Fruit fly (Drosophila melanogaster) whole organism, embryonic: Measurements from ENCODE around the gene mxc.

Experiments used
- BEAF-32 ChIP-seq: fragments of 200-800 bp; sonication (Bioruptor generic); optimal IDR thresholded peaks from 3 replicates; lab custom pipeline; 2017; ENCODE audit warnings: missing biosample characterization, missing genetic modification characterization, mild to moderate bottlenecking, moderate library complexity, missing genetic modification reagents
- C15 ChIP-seq: fragments of 200-800 bp; sonication (Bioruptor generic); IDR thresholded peaks from 3 replicates; pipeline ENCODE4 v1.3.6; 2022; ENCODE audit warnings: missing biosample characterization, missing genetic modification characterization
- CG10147 ChIP-seq: fragments of 200-800 bp; sonication (Bioruptor generic); optimal IDR thresholded peaks from 2 replicates; lab custom pipeline; 2019; ENCODE audit warnings: missing biosample characterization, mild to moderate bottlenecking, missing genetic modification characterization, moderate library complexity
- CG10209 ChIP-seq: fragments of 200-800 bp; sonication (Bioruptor generic); optimal IDR thresholded peaks from 3 replicates; lab custom pipeline; 2017; ENCODE audit warnings: missing biosample characterization, mild to moderate bottlenecking, missing genetic modification characterization, missing genetic modification reagents
- CG10321 ChIP-seq: fragments of 200-800 bp; sonication (Bioruptor generic); IDR thresholded peaks from 2 replicates; pipeline ENCODE4 v1.3.6; 2022; ENCODE audit warnings: missing biosample characterization, missing genetic modification characterization
- CG10366 ChIP-seq: fragments of 200-800 bp; sonication (Bioruptor generic); IDR thresholded peaks from 2 replicates; pipeline ENCODE4 v1.3.6; 2022; ENCODE audit warnings: missing biosample characterization, missing genetic modification characterization
- CG10959 ChIP-seq: fragments of 200-800 bp; sonication (Bioruptor generic); IDR thresholded peaks from 2 replicates; pipeline ENCODE4 v1.3.6; 2022; ENCODE audit warnings: missing biosample characterization, missing genetic modification characterization
- CG11723 ChIP-seq: fragments of 200-800 bp; sonication (Bioruptor generic); optimal IDR thresholded peaks from 2 replicates; lab custom pipeline; 2017; ENCODE audit warnings: missing biosample characterization, mild to moderate bottlenecking, missing genetic modification characterization
- CG14667 ChIP-seq: fragments of 200-800 bp; sonication (Bioruptor generic); IDR thresholded peaks from 2 replicates; pipeline ENCODE4 v1.3.6; 2022; ENCODE audit warnings: missing biosample characterization, missing genetic modification characterization
- CG14710 ChIP-seq: fragments of 200-800 bp; sonication (Bioruptor generic); optimal IDR thresholded peaks from 3 replicates; lab custom pipeline; 2019; ENCODE audit warnings: missing biosample characterization, mild to moderate bottlenecking, missing genetic modification characterization, moderate library complexity
- CG1603 ChIP-seq: fragments of 200-800 bp; sonication (Bioruptor generic); optimal IDR thresholded peaks from 2 replicates; lab custom pipeline; 2019; ENCODE audit warnings: missing biosample characterization, mild to moderate bottlenecking, missing genetic modification characterization, moderate library complexity
- CG16779 ChIP-seq: fragments of 200-800 bp; sonication (Bioruptor generic); IDR thresholded peaks from 2 replicates; pipeline ENCODE4 v1.3.6; 2022; ENCODE audit warnings: missing biosample characterization, missing genetic modification characterization
- CG17829 ChIP-seq: fragments of 200-800 bp; optimal IDR thresholded peaks from 2 replicates; lab custom pipeline; 2019; ENCODE audit warnings: missing biosample characterization, mild to moderate bottlenecking, missing genetic modification characterization, moderate library complexity
- CG18619 ChIP-seq: fragments of 200-800 bp; sonication (Bioruptor generic); optimal IDR thresholded peaks from 3 replicates; lab custom pipeline; 2017; ENCODE audit warnings: missing biosample characterization, mild to moderate bottlenecking, missing genetic modification characterization
- CG4360 ChIP-seq: fragments of 200-800 bp; sonication (Bioruptor generic); IDR thresholded peaks from 2 replicates; pipeline ENCODE4 v1.3.6; 2022; ENCODE audit warnings: missing biosample characterization, missing genetic modification characterization
- CG6791 ChIP-seq: fragments of 200-800 bp; sonication (Bioruptor generic); IDR thresholded peaks from 3 replicates; pipeline ENCODE4 v1.3.6; 2022; ENCODE audit warnings: missing biosample characterization, missing genetic modification characterization; ENCODE audit not compliant: partially characterized antibody
- CG7556 ChIP-seq: fragments of 200-800 bp; sonication (Bioruptor generic); optimal IDR thresholded peaks from 2 replicates; lab custom pipeline; 2017; ENCODE audit warnings: missing biosample characterization, mild to moderate bottlenecking, missing genetic modification characterization
- CG7786 ChIP-seq: fragments of 200-800 bp; sonication (Bioruptor generic); optimal IDR thresholded peaks from 2 replicates; lab custom pipeline; 2016; ENCODE audit warnings: missing biosample characterization, missing genetic modification characterization
- CG8924 ChIP-seq: fragments of 200-800 bp; optimal IDR thresholded peaks from 3 replicates; lab custom pipeline; 2019; ENCODE audit warnings: missing biosample characterization, mild to moderate bottlenecking, missing genetic modification characterization, moderate library complexity
- CHES-1-like ChIP-seq: fragments of 200-800 bp; sonication (Bioruptor generic); optimal IDR thresholded peaks from 2 replicates; lab custom pipeline; 2016; ENCODE audit warnings: missing biosample characterization, missing genetic modification characterization
- CrebB ChIP-seq: fragments of 200-800 bp; sonication (Bioruptor generic); optimal IDR thresholded peaks from 3 replicates; lab custom pipeline; 2018; ENCODE audit warnings: missing biosample characterization, mild to moderate bottlenecking, missing genetic modification characterization
- Ets97D ChIP-seq: fragments of 200-800 bp; sonication (Bioruptor generic); optimal IDR thresholded peaks from 3 replicates; lab custom pipeline; 2016; ENCODE audit warnings: missing biosample characterization, missing genetic modification characterization
- Gug ChIP-seq: fragments of 200-800 bp; sonication (Bioruptor generic); IDR thresholded peaks from 4 replicates; pipeline ENCODE4 v1.3.6; 2022; ENCODE audit warnings: missing biosample characterization, missing genetic modification characterization
- Hmr ChIP-seq: fragments of 200-800 bp; sonication (Bioruptor generic); optimal IDR thresholded peaks from 3 replicates; lab custom pipeline; 2017; ENCODE audit warnings: mild to moderate bottlenecking, missing biosample characterization, missing genetic modification reagents, missing genetic modification characterization
- Ptx1 ChIP-seq: fragments of 200-800 bp; sonication (Bioruptor generic); IDR thresholded peaks from 2 replicates; pipeline ENCODE4 v1.3.6; 2022; ENCODE audit warnings: missing biosample characterization, missing genetic modification characterization
- Stat92E ChIP-seq, 3 experiments: fragments of >200 bp in 2 of 3; fragments of 200-800 bp in 1 of 3; sonication (Bioruptor generic) in 1 of 3; optimal IDR thresholded peaks; 2 replicates each; lab custom pipeline; 2017 to 2019; ENCODE audit warnings: missing biosample characterization in 3 of 3, missing genetic modification characterization in 3 of 3, mild to moderate bottlenecking in 1 of 3, moderate library complexity in 1 of 3
- Usf ChIP-seq: fragments of 200-800 bp; sonication (Bioruptor generic); optimal IDR thresholded peaks from 2 replicates; lab custom pipeline; 2017; ENCODE audit warnings: missing genotype, missing biosample characterization, missing genetic modification characterization
- bsh ChIP-seq, 2 experiments: fragments of 200-800 bp; sonication (Bioruptor generic); optimal IDR thresholded peaks; 2 replicates each; lab custom pipeline; 2017 to 2018; ENCODE audit warnings: mild to moderate bottlenecking in 2 of 2, missing biosample characterization in 2 of 2, missing genetic modification characterization in 2 of 2, moderate library complexity in 1 of 2
- croc ChIP-seq: fragments of 200-800 bp; sonication (Bioruptor generic); conservative IDR thresholded peaks from 3 replicates; pipeline ENCODE4 v1.3.6; 2022; ENCODE audit warnings: missing biosample characterization, missing genetic modification characterization
- crol ChIP-seq: fragments of 200-800 bp; sonication (Bioruptor generic); IDR thresholded peaks from 2 replicates; pipeline ENCODE4 v1.3.6; 2022; ENCODE audit warnings: missing biosample characterization, missing genetic modification characterization
- crp ChIP-seq, 2 experiments: fragments of 200-800 bp; sonication (Bioruptor generic); optimal IDR thresholded peaks; 2 replicates in 1 of 2; 3 replicates in 1 of 2; lab custom pipeline; 2017; ENCODE audit warnings: missing biosample characterization in 2 of 2, missing genetic modification characterization in 2 of 2, mild to moderate bottlenecking in 1 of 2, moderate library complexity in 1 of 2
- danr ChIP-seq: fragments of 200-800 bp; sonication (Bioruptor generic); IDR thresholded peaks from 2 replicates; pipeline ENCODE4 v1.3.6; 2022; ENCODE audit warnings: missing biosample characterization, missing genetic modification characterization
- fru ChIP-seq: fragments of >200 bp; optimal IDR thresholded peaks from 2 replicates; lab custom pipeline; 2017
- gfzf ChIP-seq: fragments of 200-800 bp; sonication (Bioruptor generic); optimal IDR thresholded peaks from 2 replicates; lab custom pipeline; 2016; ENCODE audit warnings: missing biosample characterization, mild to moderate bottlenecking, missing genetic modification characterization, moderate library complexity
- grau ChIP-seq: fragments of 200-800 bp; optimal IDR thresholded peaks from 3 replicates; lab custom pipeline; 2019; ENCODE audit warnings: missing biosample characterization, mild to moderate bottlenecking, missing genetic modification characterization, moderate library complexity
- hbn ChIP-seq: fragments of 200-800 bp; sonication (Bioruptor generic); IDR thresholded peaks from 2 replicates; pipeline ENCODE4 v1.3.6; 2022; ENCODE audit warnings: missing biosample characterization, missing genetic modification characterization; ENCODE audit not compliant: partially characterized antibody
- her ChIP-seq: fragments of 200-800 bp; sonication (Bioruptor generic); optimal IDR thresholded peaks from 2 replicates; lab custom pipeline; 2016; ENCODE audit warnings: missing biosample characterization, missing genetic modification characterization
- lmd ChIP-seq: fragments of 200-800 bp; sonication (Bioruptor generic); IDR thresholded peaks from 2 replicates; pipeline ENCODE4 v1.3.6; 2022; ENCODE audit warnings: missing biosample characterization, missing genetic modification characterization
- nerfin-1 ChIP-seq: fragments of 200-800 bp; sonication (Bioruptor generic); optimal IDR thresholded peaks from 3 replicates; lab custom pipeline; 2019; ENCODE audit warnings: missing biosample characterization, mild to moderate bottlenecking, missing genetic modification characterization, moderate library complexity
- nom ChIP-seq: fragments of 200-800 bp; sonication (Bioruptor generic); optimal IDR thresholded peaks from 2 replicates; lab custom pipeline; 2017; ENCODE audit warnings: missing biosample characterization, missing genetic modification characterization, mild to moderate bottlenecking, moderate library complexity, missing genetic modification reagents
- oc ChIP-seq: fragments of 200-800 bp; sonication (Bioruptor generic); optimal IDR thresholded peaks from 2 replicates; lab custom pipeline; 2018; ENCODE audit warnings: missing biosample characterization, mild to moderate bottlenecking, missing genetic modification characterization, moderate library complexity
- otp ChIP-seq: fragments of 200-800 bp; sonication (Bioruptor generic); IDR thresholded peaks from 3 replicates; pipeline ENCODE4, ENCODE4 v1.3.6; 2022; ENCODE audit warnings: missing biosample characterization, missing genetic modification characterization
- pnt ChIP-seq: fragments of 200-800 bp; sonication (Bioruptor generic); optimal IDR thresholded peaks from 3 replicates; lab custom pipeline; 2016; ENCODE audit warnings: missing biosample characterization, missing genetic modification characterization
- ranshi ChIP-seq: fragments of 200-800 bp; sonication (Bioruptor generic); IDR thresholded peaks from 2 replicates; pipeline ENCODE4 v1.3.6; 2022; ENCODE audit warnings: missing biosample characterization, missing genetic modification characterization
- ro ChIP-seq: fragments of 200-800 bp; sonication (Bioruptor generic); IDR thresholded peaks from 2 replicates; pipeline ENCODE4 v1.3.6; 2022; ENCODE audit warnings: missing biosample characterization, missing genetic modification characterization
- sens ChIP-seq: fragments of 200-800 bp; sonication (Bioruptor generic); peaks from one replicate; lab custom pipeline; 2016; ENCODE audit warnings: missing biosample characterization, missing genetic modification characterization
- sens-2 ChIP-seq: fragments of 200-800 bp; sonication (Bioruptor generic); IDR thresholded peaks from 2 replicates; pipeline ENCODE4 v1.3.6; 2022; ENCODE audit warnings: missing biosample characterization, missing genetic modification characterization
- sqz ChIP-seq: fragments of 200-800 bp; sonication (Bioruptor generic); optimal IDR thresholded peaks from 3 replicates; lab custom pipeline; 2018; ENCODE audit warnings: missing biosample characterization, mild to moderate bottlenecking, missing genetic modification characterization
- stwl ChIP-seq: fragments of 200-800 bp; sonication (Bioruptor generic); optimal IDR thresholded peaks from 3 replicates; lab custom pipeline; 2018; ENCODE audit warnings: missing biosample characterization, mild to moderate bottlenecking, missing genetic modification characterization, moderate library complexity
- trh ChIP-seq: fragments of 200-800 bp; sonication (Bioruptor generic); optimal IDR thresholded peaks from 2 replicates; lab custom pipeline; 2016; ENCODE audit warnings: missing biosample characterization, missing genetic modification characterization
- usp ChIP-seq: fragments of >200 bp; optimal IDR thresholded peaks from 2 replicates; lab custom pipeline; 2017; ENCODE audit warnings: missing biosample characterization, missing genetic modification characterization

mxc gene

DNA sequence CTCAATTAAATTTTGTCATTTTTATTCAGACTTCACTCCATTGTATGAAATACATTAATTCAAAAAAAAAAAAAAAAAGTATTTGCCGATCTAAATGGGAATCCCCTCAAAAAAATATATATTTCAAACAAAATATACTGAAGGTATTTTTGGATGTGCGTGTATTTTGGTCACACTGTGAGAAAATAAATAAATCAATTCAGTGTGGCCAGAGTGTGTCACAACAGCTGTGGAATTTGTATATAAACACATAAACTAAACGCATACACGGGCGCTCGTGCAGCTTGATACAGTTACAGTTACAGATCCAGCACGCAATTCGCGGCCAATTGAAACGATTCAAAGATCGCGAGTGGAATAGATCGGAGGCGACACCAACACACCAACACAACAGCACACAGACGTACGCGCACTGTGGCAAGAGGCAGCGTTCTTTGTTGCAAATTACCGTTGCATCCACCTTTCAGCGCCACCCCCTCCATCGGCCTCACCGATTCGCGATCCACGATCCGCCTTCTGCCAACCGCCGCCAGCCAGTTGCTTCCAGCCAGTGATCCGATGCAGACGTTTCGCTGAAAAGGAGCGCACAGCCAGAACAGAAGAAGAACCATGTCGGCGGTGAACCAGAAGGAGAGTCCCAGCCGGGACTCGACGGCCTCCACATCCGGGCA lies 7.0 kb upstream of the mxc start, which contains the start of gene CG17754 (continued):
- no peak for TF ChIP-seq her (GFP tag; lab: Kevin White, UChicago)
- TF ChIP-seq CG10209 (GFP tag; lab: Kevin White, UChicago) = no peak
- no peak for TF ChIP-seq Ptx1 (GFP tag; lab: Robert Waterston, UW)
- no peak for TF ChIP-seq CG18619 (GFP tag; lab: Kevin White, UChicago)
- TF ChIP-seq Ets97D = no peak
- TF ChIP-seq CG1603 (tag; lab: Kevin White, UChicago) = peak; percentile 8
- peak; percentile 47 for TF ChIP-seq CG14710 (tag; lab: Kevin White, UChicago)
- peak; percentile 82 for TF ChIP-seq gfzf (GFP tag; lab: Kevin White, UChicago)
- no peak for TF ChIP-seq CG7786 (GFP tag; lab: Kevin White, UChicago)
- TF ChIP-seq hbn = no peak
- no peak for TF ChIP-seq oc
- TF ChIP-seq lmd = no peak
- no peak for TF ChIP-seq Gug (GFP tag; lab: Robert Waterston, UW)
- peak; percentile 52 for TF ChIP-seq sqz (GFP tag; lab: Kevin White, UChicago)
- TF ChIP-seq crp (GFP tag; optimal IDR thresholded peaks at IDR 0.05; lab: Kevin White, UChicago) = peak; percentile 21 to 83
- no peak for TF ChIP-seq Stat92E (GFP tag; optimal IDR thresholded peaks at IDR 0.05; lab: Kevin White, UChicago)
- no peak for TF ChIP-seq grau (tag; lab: Kevin White, UChicago)
- TF ChIP-seq usp (GFP tag; lab: Kevin White, UChicago) = no peak
- no peak for TF ChIP-seq CG10147
- peak; percentile 21 for TF ChIP-seq Hmr
- TF ChIP-seq CG14667 (GFP tag; lab: Robert Waterston, UW) = no peak
- no peak for TF ChIP-seq trh (GFP tag; lab: Kevin White, UChicago)
- TF ChIP-seq CG10321 (GFP tag; lab: Robert Waterston, UW) = no peak
- peak; percentile 77 for TF ChIP-seq stwl (tag; lab: Kevin White, UChicago)
- peak; percentile 31 for TF ChIP-seq BEAF-32 (GFP tag; lab: Kevin White, UChicago)
- no peak for TF ChIP-seq CG16779 (GFP tag; lab: Robert Waterston, UW)
- peak; percentile 35; the same call in 1 of the 2 replicates for TF ChIP-seq crol (GFP tag; lab: Robert Waterston, UW)
- TF ChIP-seq ro (GFP tag; lab: Robert Waterston, UW) = no peak
- TF ChIP-seq Usf = no peak
- peak; percentile 0 for TF ChIP-seq CHES-1-like (GFP tag; lab: Kevin White, UChicago)
- TF ChIP-seq CG4360 (GFP tag; lab: Robert Waterston, UW) = no peak
- no peak for TF ChIP-seq CG7556 (GFP tag; lab: Kevin White, UChicago)
- TF ChIP-seq fru (lab: Kevin White, UChicago) = no peak
- no peak for TF ChIP-seq otp (GFP tag; lab: Robert Waterston, UW)
- TF ChIP-seq sens (GFP tag; lab: Kevin White, UChicago) = peak; percentile 6
- no peak for TF ChIP-seq bsh (GFP tag; optimal IDR thresholded peaks at IDR 0.05; lab: Kevin White, UChicago)
- TF ChIP-seq danr (GFP tag; lab: Robert Waterston, UW) = no peak
- TF ChIP-seq sens-2 (GFP tag; lab: Robert Waterston, UW) = no peak
- peak; percentile 83 for TF ChIP-seq nerfin-1 (tag; lab: Kevin White, UChicago)
- no peak for TF ChIP-seq CrebB
- peak; percentile 34 for TF ChIP-seq CG8924 (tag; lab: Kevin White, UChicago)
- TF ChIP-seq CG10959 (GFP tag; lab: Robert Waterston, UW) = no peak
- no peak for TF ChIP-seq C15 (GFP tag; lab: Robert Waterston, UW)
- TF ChIP-seq croc (GFP tag; lab: Robert Waterston, UW) = no peak
- no peak for TF ChIP-seq CG10366 (GFP tag; lab: Robert Waterston, UW)
- TF ChIP-seq CG11723 (GFP tag; lab: Kevin White, UChicago) = no peak
- no peak for TF ChIP-seq ranshi (GFP tag; lab: Robert Waterston, UW)
- peak; percentile 48 for TF ChIP-seq nom
- no peak for TF ChIP-seq CG6791 (GFP tag; lab: Robert Waterston, UW)
- no peak for TF ChIP-seq pnt (GFP tag; lab: Kevin White, UChicago)
- TF ChIP-seq CG17829 (tag; lab: Kevin White, UChicago) = peak; percentile 0
